Fruit fly (Drosophila melanogaster): Measurements from ENCODE around the gene Spn85F.

Gene Spn85F

dm6 chr3R:9996689-9997213, at the start of gene Spn85F, which contains the start of gene Gr85a:
TSS of gene Spn85F (plus strand) at chr3R:9997163.
TSS of gene Gr85a (minus strand) at chr3R:9996789.
- no peak for TF ChIP-seq noc (tag; optimal IDR thresholded peaks at IDR 0.05)

- TF ChIP-seq noc (tag; optimal IDR thresholded peaks at IDR 0.05): no peak
Observed at dm6 chr3R:9949903-9950302, 47.1 kb upstream of the Spn85F start.

dm6 chr3R:9950984-9951383, 46.0 kb upstream of the Spn85F start:
- TF ChIP-seq noc (tag; optimal IDR thresholded peaks at IDR 0.05): no peak

dm6 chr3R:9951679-9952078, 45.3 kb upstream of the Spn85F start:
- no peak for TF ChIP-seq noc (tag; optimal IDR thresholded peaks at IDR 0.05)

dm6 chr3R:9952669-9953277, 44.2 kb upstream of the Spn85F start:
- no peak for TF ChIP-seq noc (tag; optimal IDR thresholded peaks at IDR 0.05)

- TF ChIP-seq noc (tag; optimal IDR thresholded peaks at IDR 0.05): no peak
Observed at dm6 chr3R:9954648-9955290, 42.2 kb upstream of the Spn85F start.

dm6 chr3R:9956725-9957124, 40.2 kb upstream of the Spn85F start:
- no peak for TF ChIP-seq noc (tag; optimal IDR thresholded peaks at IDR 0.05)

dm6 chr3R:9957202-9957601, 39.8 kb upstream of the Spn85F start:
- TF ChIP-seq noc (tag; optimal IDR thresholded peaks at IDR 0.05): no peak

dm6 chr3R:9959911-9960310, 37.1 kb upstream of the Spn85F start:
- no peak for TF ChIP-seq noc (tag; optimal IDR thresholded peaks at IDR 0.05)

dm6 chr3R:9961163-9962072, 35.5 kb upstream of the Spn85F start:
- no peak for TF ChIP-seq noc (tag; optimal IDR thresholded peaks at IDR 0.05)

dm6 chr3R:9963179-9963905, 33.6 kb upstream of the Spn85F start:
- no peak for TF ChIP-seq noc (tag; optimal IDR thresholded peaks at IDR 0.05)

dm6 chr3R:9964600-9965301, 32.2 kb upstream of the Spn85F start:
- TF ChIP-seq noc (tag; optimal IDR thresholded peaks at IDR 0.05): no peak

dm6 chr3R:9966109-9966701, 30.8 kb upstream of the Spn85F start:
- no peak for TF ChIP-seq noc (tag; optimal IDR thresholded peaks at IDR 0.05)

dm6 chr3R:9968239-9968638, 28.7 kb upstream of the Spn85F start:
- TF ChIP-seq noc (tag; optimal IDR thresholded peaks at IDR 0.05): no peak
